Fruit fly (Drosophila melanogaster) whole organism, embryonic: ENCODE results near the gene CG14966.

Experiments used
- CG10462 ChIP-seq: fragments of 200-800 bp; sonication (Bioruptor generic); optimal IDR thresholded peaks from 2 replicates; lab custom pipeline; 2016; ENCODE audit warnings: missing biosample characterization, missing genetic modification characterization
- CG10565 ChIP-seq: fragments of 200-800 bp; sonication (Bioruptor generic); optimal IDR thresholded peaks from 3 replicates; lab custom pipeline; 2016; ENCODE audit warnings: missing biosample characterization, mild to moderate bottlenecking, missing genetic modification characterization
- CG12299 ChIP-seq: fragments of 200-800 bp; sonication (Bioruptor generic); optimal IDR thresholded peaks from 2 replicates; lab custom pipeline; 2018; ENCODE audit warnings: missing biosample characterization, mild to moderate bottlenecking, missing genetic modification characterization
- CG1233 ChIP-seq: fragments of 200-800 bp; sonication (Bioruptor generic); optimal IDR thresholded peaks from 4 replicates; lab custom pipeline; 2018; ENCODE audit warnings: missing biosample characterization, mild to moderate bottlenecking, missing genetic modification characterization
- CG12391 ChIP-seq: fragments of 200-800 bp; sonication (Bioruptor generic); optimal IDR thresholded peaks from 3 replicates; lab custom pipeline; 2018; ENCODE audit warnings: missing biosample characterization, mild to moderate bottlenecking, missing genetic modification characterization, moderate library complexity
- CG14860 ChIP-seq: fragments of 200-800 bp; sonication (Bioruptor generic); IDR thresholded peaks from 3 replicates; pipeline ENCODE4 v1.3.6; 2022; ENCODE audit warnings: missing biosample characterization, missing genetic modification characterization; ENCODE audit not compliant: partially characterized antibody
- CG15696 ChIP-seq: fragments of 200-800 bp; sonication (Bioruptor generic); optimal IDR thresholded peaks from 2 replicates; lab custom pipeline; 2019; ENCODE audit warnings: missing biosample characterization, mild to moderate bottlenecking, missing genetic modification characterization, moderate library complexity
- CG16863 ChIP-seq: fragments of 200-800 bp; sonication (Bioruptor generic); optimal IDR thresholded peaks from 3 replicates; lab custom pipeline; 2016; ENCODE audit warnings: missing biosample characterization, missing genetic modification characterization
- CG17829 ChIP-seq: fragments of 200-800 bp; optimal IDR thresholded peaks from 2 replicates; lab custom pipeline; 2019; ENCODE audit warnings: missing biosample characterization, mild to moderate bottlenecking, missing genetic modification characterization, moderate library complexity
- CG2202 ChIP-seq: fragments of 200-800 bp; sonication (Bioruptor generic); optimal IDR thresholded peaks from 2 replicates; lab custom pipeline; 2018; ENCODE audit warnings: missing biosample characterization, mild to moderate bottlenecking, missing genetic modification characterization
- CG2889 ChIP-seq: fragments of 200-800 bp; sonication (Bioruptor generic); IDR thresholded peaks from 3 replicates; pipeline ENCODE4 v1.3.6; 2022; ENCODE audit warnings: missing biosample characterization, missing genetic modification characterization
- CG31441 ChIP-seq: fragments of 200-800 bp; sonication (Bioruptor generic); IDR thresholded peaks from 2 replicates; pipeline ENCODE4 v1.3.6; 2022; ENCODE audit warnings: missing biosample characterization, missing genetic modification characterization
- CG34376 ChIP-seq: fragments of 200-800 bp; sonication (Bioruptor generic); optimal IDR thresholded peaks from 2 replicates; lab custom pipeline; 2018; ENCODE audit warnings: missing biosample characterization, mild to moderate bottlenecking, missing genetic modification characterization
- CG3995 ChIP-seq: fragments of 200-800 bp; sonication (Bioruptor generic); optimal IDR thresholded peaks from 3 replicates; lab custom pipeline; 2016; ENCODE audit warnings: missing biosample characterization, missing genetic modification characterization
- CG42726 ChIP-seq: fragments of 200-800 bp; sonication (Bioruptor generic); IDR thresholded peaks from 2 replicates; pipeline ENCODE4 v1.3.6; 2022; ENCODE audit warnings: missing biosample characterization, missing genetic modification characterization; ENCODE audit not compliant: partially characterized antibody
- CG4424 ChIP-seq: fragments of 200-800 bp; sonication (Bioruptor generic); optimal IDR thresholded peaks from 3 replicates; lab custom pipeline; 2016; ENCODE audit warnings: missing biosample characterization, missing genetic modification characterization
- CG6272 ChIP-seq: fragments of 200-800 bp; sonication (Bioruptor generic); IDR thresholded peaks from 2 replicates; pipeline ENCODE4 v1.3.6; 2022; ENCODE audit warnings: missing biosample characterization, missing genetic modification characterization
- CG6791 ChIP-seq: fragments of 200-800 bp; sonication (Bioruptor generic); IDR thresholded peaks from 3 replicates; pipeline ENCODE4 v1.3.6; 2022; ENCODE audit warnings: missing biosample characterization, missing genetic modification characterization; ENCODE audit not compliant: partially characterized antibody
- CG7839 ChIP-seq: fragments of 200-800 bp; sonication (Bioruptor generic); optimal IDR thresholded peaks from 3 replicates; lab custom pipeline; 2018; ENCODE audit warnings: missing biosample characterization, mild to moderate bottlenecking, missing genetic modification characterization, moderate library complexity
- CG8290 ChIP-seq, 3 experiments: fragments of 200-800 bp; sonication (Bioruptor generic); optimal IDR thresholded peaks; 2 replicates each; lab custom pipeline; 2016 to 2019; ENCODE audit warnings: missing biosample characterization in 3 of 3, missing genetic modification characterization in 3 of 3, mild to moderate bottlenecking in 2 of 3, moderate library complexity in 1 of 3
- CG8388 ChIP-seq: fragments of 200-800 bp; sonication (Bioruptor generic); optimal IDR thresholded peaks from 2 replicates; lab custom pipeline; 2019; ENCODE audit warnings: missing biosample characterization, mild to moderate bottlenecking, missing genetic modification characterization, moderate library complexity
- CG9215 ChIP-seq: fragments of 200-800 bp; sonication (Bioruptor generic); IDR thresholded peaks from 2 replicates; pipeline ENCODE4 v1.3.6; 2022; ENCODE audit warnings: missing biosample characterization, missing genetic modification characterization
- CG9437 ChIP-seq: fragments of 200-800 bp; sonication (Bioruptor generic); optimal IDR thresholded peaks from 2 replicates; lab custom pipeline; 2018; ENCODE audit warnings: missing biosample characterization, mild to moderate bottlenecking, missing genetic modification characterization
- CG9727 ChIP-seq: fragments of 200-800 bp; sonication (Bioruptor generic); optimal IDR thresholded peaks from 3 replicates; lab custom pipeline; 2017; ENCODE audit warnings: missing biosample characterization, mild to moderate bottlenecking, missing genetic modification characterization
- CoRest ChIP-seq: fragments of 200-800 bp; sonication (Bioruptor generic); optimal IDR thresholded peaks from 3 replicates; lab custom pipeline; 2018; ENCODE audit warnings: missing biosample characterization, mild to moderate bottlenecking, missing genetic modification characterization, moderate library complexity
- Dfd ChIP-seq, 2 experiments: fragments of >200 bp; optimal IDR thresholded peaks; 2 replicates each; lab custom pipeline; 2017; ENCODE audit warnings: missing biosample characterization in 2 of 2, missing genetic modification characterization in 2 of 2
- Dip2 ChIP-seq: fragments of 200-800 bp; sonication (Bioruptor generic); IDR thresholded peaks from 2 replicates; pipeline ENCODE4 v1.3.6; 2022; ENCODE audit warnings: missing biosample characterization, missing genetic modification characterization
- Dll ChIP-seq: fragments of 200-800 bp; sonication (Bioruptor generic); IDR thresholded peaks from 4 replicates; pipeline ENCODE4 v1.3.6; 2022; ENCODE audit warnings: missing biosample characterization, missing genetic modification characterization; ENCODE audit not compliant: partially characterized antibody
- ERR ChIP-seq: fragments of 200-800 bp; sonication (Bioruptor generic); optimal IDR thresholded peaks from 2 replicates; lab custom pipeline; 2016; ENCODE audit warnings: missing biosample characterization, missing genetic modification characterization
- Fer3 ChIP-seq: fragments of 200-800 bp; sonication (Bioruptor generic); optimal IDR thresholded peaks from 2 replicates; lab custom pipeline; 2018; ENCODE audit warnings: missing biosample characterization, mild to moderate bottlenecking, missing genetic modification characterization, moderate library complexity
- HLH54F ChIP-seq: fragments of 200-800 bp; sonication (Bioruptor generic); optimal IDR thresholded peaks from 3 replicates; lab custom pipeline; 2016; ENCODE audit warnings: missing biosample characterization, missing genetic modification characterization
- MBD-R2 ChIP-seq: fragments of 200-800 bp; sonication (Bioruptor generic); IDR thresholded peaks from 2 replicates; pipeline ENCODE4 v1.3.6; 2022; ENCODE audit warnings: missing biosample characterization, missing genetic modification characterization
- Opbp ChIP-seq: fragments of 200-800 bp; sonication (Bioruptor generic); IDR thresholded peaks from 3 replicates; pipeline ENCODE4 v1.3.6; 2022; ENCODE audit warnings: missing biosample characterization, missing genetic modification characterization; ENCODE audit not compliant: partially characterized antibody
- ash1 ChIP-seq: fragments of 200-800 bp; sonication (Bioruptor generic); optimal IDR thresholded peaks from 2 replicates; lab custom pipeline; 2018; ENCODE audit warnings: missing biosample characterization, mild to moderate bottlenecking, missing genetic modification characterization
- bcd ChIP-seq: fragments of 200-800 bp; sonication (Bioruptor generic); optimal IDR thresholded peaks from 2 replicates; lab custom pipeline; 2017; ENCODE audit warnings: missing biosample characterization, mild to moderate bottlenecking, missing genetic modification characterization
- cas ChIP-seq: fragments of 200-800 bp; sonication (Bioruptor generic); IDR thresholded peaks from 2 replicates; pipeline ENCODE4 v1.3.6; 2022; ENCODE audit warnings: missing biosample characterization, missing genetic modification characterization
- dmrt11E ChIP-seq: fragments of 200-800 bp; sonication (Bioruptor generic); optimal IDR thresholded peaks from 3 replicates; lab custom pipeline; 2018; ENCODE audit warnings: missing biosample characterization, mild to moderate bottlenecking, missing genetic modification characterization, moderate library complexity
- esg ChIP-seq: fragments of 200-800 bp; sonication (Bioruptor generic); conservative IDR thresholded peaks from 2 replicates; pipeline ENCODE4 v1.3.6; 2022; ENCODE audit warnings: missing biosample characterization, missing genetic modification characterization
- eve ChIP-seq, 2 experiments: fragments of >200 bp; optimal IDR thresholded peaks; 2 replicates each; lab custom pipeline; 2017; ENCODE audit warnings: missing biosample characterization in 2 of 2, missing genetic modification characterization in 2 of 2
- kay ChIP-seq: fragments of 200-800 bp; sonication (Bioruptor generic); optimal IDR thresholded peaks from 2 replicates; lab custom pipeline; 2016; ENCODE audit warnings: missing biosample characterization, missing genetic modification characterization
- luna ChIP-seq: fragments of 200-800 bp; sonication (Bioruptor generic); optimal IDR thresholded peaks from 2 replicates; lab custom pipeline; 2016; ENCODE audit warnings: missing biosample characterization, missing genetic modification characterization
- org-1 ChIP-seq: fragments of 200-800 bp; sonication (Bioruptor generic); optimal IDR thresholded peaks from 2 replicates; lab custom pipeline; 2017; ENCODE audit warnings: missing biosample characterization, missing genetic modification characterization
- pan ChIP-seq, 4 experiments: fragments of >200 bp in 3 of 4; fragments of 200-800 bp in 1 of 4; sonication (Bioruptor generic) in 1 of 4; optimal IDR thresholded peaks in 3 of 4; IDR thresholded peaks in 1 of 4; 2 replicates each; pipeline versions ENCODE4 v1.3.6 to Lab custom; 2017 to 2022; ENCODE audit warnings: missing biosample characterization in 2 of 4, missing genetic modification characterization in 2 of 4, mixed read lengths in 1 of 4
- prd ChIP-seq, 3 experiments: fragments of >200 bp in 2 of 3; fragments of 200-800 bp in 1 of 3; sonication (Bioruptor generic) in 1 of 3; optimal IDR thresholded peaks in 2 of 3; IDR thresholded peaks in 1 of 3; 2 replicates in 2 of 3; 3 replicates in 1 of 3; pipeline versions ENCODE4 v1.3.6 to Lab custom; 2017 to 2022; ENCODE audit warnings: missing biosample characterization in 1 of 3, missing genetic modification characterization in 1 of 3
- tio ChIP-seq: fragments of 200-800 bp; sonication (Bioruptor generic); optimal IDR thresholded peaks from 2 replicates; lab custom pipeline; 2017; ENCODE audit warnings: missing biosample characterization, missing genetic modification characterization, inconsistent platforms
- zen ChIP-seq: fragments of 200-800 bp; sonication (Bioruptor generic); optimal IDR thresholded peaks from 3 replicates; lab custom pipeline; 2018; ENCODE audit warnings: missing biosample characterization, mild to moderate bottlenecking, missing genetic modification characterization, moderate library complexity
- zfh1 ChIP-seq: fragments of 200-800 bp; sonication (Bioruptor generic); IDR thresholded peaks from 3 replicates; pipeline ENCODE4 v1.3.6; 2022; ENCODE audit warnings: missing biosample characterization, missing genetic modification characterization

Gene CG14966

DNA sequence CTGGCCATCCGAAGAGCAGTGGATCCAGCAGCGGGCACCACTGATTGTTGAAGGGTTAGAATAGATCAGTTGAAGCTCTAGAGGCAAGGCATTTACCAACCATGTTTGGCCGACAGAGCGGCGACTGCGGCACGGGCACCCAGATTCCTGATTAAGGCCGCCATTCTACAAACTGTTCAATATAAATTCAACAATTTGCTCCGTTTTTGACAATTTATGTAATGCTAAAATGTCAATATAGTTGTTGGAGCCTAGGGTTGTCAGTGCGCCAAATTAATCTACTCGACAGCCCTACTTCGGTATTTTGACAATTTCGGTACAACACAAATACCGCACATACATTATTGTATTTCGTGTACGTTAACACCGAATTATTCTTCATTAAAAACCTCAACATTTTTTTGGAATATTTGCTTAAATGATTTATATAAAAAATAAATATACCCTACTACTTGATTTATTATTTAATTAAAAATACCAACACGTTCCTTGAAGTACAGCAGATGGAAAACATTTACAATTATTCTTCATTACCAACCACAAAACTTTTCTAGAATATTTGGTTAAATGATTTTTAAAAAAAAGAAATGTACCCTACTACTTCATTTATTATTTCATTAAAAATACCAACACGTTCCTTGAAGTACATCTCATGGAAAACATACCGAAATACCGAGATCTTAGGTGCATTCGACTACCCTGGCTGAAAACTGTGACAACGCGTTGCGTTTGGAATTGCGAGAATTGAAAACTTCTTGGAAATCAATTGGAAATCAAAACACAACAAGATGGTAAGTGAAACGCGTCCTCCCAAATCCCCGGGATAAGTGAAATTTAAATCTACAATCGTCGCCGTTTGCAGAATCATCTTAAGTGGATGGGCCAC, 37.9 kb downstream of the CG14966 start, which contains the start of the genes ND-30 and CG15812 (continued):
- TF ChIP-seq CG9215 (no peak), CG34376 (GFP tag; lab: Kevin White, UChicago) (no peak), CG2889 (no peak), CG3995 (GFP tag; lab: Kevin White, UChicago) (peak; percentile 95), CG6272 (GFP tag; lab: Robert Waterston, UW) (no peak), ash1 (GFP tag; lab: Kevin White, UChicago) (no peak), dmrt11E (tag; lab: Kevin White, UChicago) (peak; percentile 40), CG14860 (GFP tag; lab: Robert Waterston, UW) (no peak), ERR (GFP tag; lab: Kevin White, UChicago) (no peak), CG31441 (no peak), CG6791 (GFP tag; lab: Robert Waterston, UW) (no peak), CG16863 (GFP tag; lab: Kevin White, UChicago) (no peak), CG9727 (peak; percentile 4), prd (optimal IDR thresholded peaks at IDR 0.05; lab: Kevin White, UChicago) (no peak), prd (GFP tag; IDR thresholded peaks at IDR 0.05; lab: Robert Waterston, UW) (0 out of 3 replicates have a peak, but pooled peaks have one; percentile 12), CG8388 (GFP tag; lab: Kevin White, UChicago) (no peak), CG12299 (tag; lab: Kevin White, UChicago) (no peak), CG10462 (GFP tag; lab: Kevin White, UChicago) (no peak), CG9437 (GFP tag; lab: Kevin White, UChicago) (peak; percentile 34), CoRest (no peak), Dll (GFP tag; lab: Robert Waterston, UW) (0 out of 4 replicates have a peak, but pooled peaks have one; percentile 14), CG4424 (GFP tag; lab: Kevin White, UChicago) (no peak), zen (tag; lab: Kevin White, UChicago) (no peak), Dfd (GFP tag; optimal IDR thresholded peaks at IDR 0.05; lab: Kevin White, UChicago) (no peak), HLH54F (GFP tag; lab: Kevin White, UChicago) (no peak), CG10565 (GFP tag; lab: Kevin White, UChicago) (no peak), luna (GFP tag; lab: Kevin White, UChicago) (no peak), CG12391 (tag; lab: Kevin White, UChicago) (peak; percentile 58), tio (no peak), org-1 (GFP tag; lab: Kevin White, UChicago) (no peak), CG7839 (no peak), esg (GFP tag; lab: Robert Waterston, UW) (no peak), Fer3 (tag; lab: Kevin White, UChicago) (no peak), kay (GFP tag; lab: Kevin White, UChicago) (no peak), bcd (GFP tag; lab: Kevin White, UChicago) (no peak), CG17829 (peak; percentile 46), Opbp (no peak; the same call in 2 of the 3 replicates), MBD-R2 (GFP tag; lab: Robert Waterston, UW) (peak; percentile 69), Dip2 (GFP tag; lab: Robert Waterston, UW) (no peak), CG42726 (GFP tag; lab: Robert Waterston, UW) (no peak), CG1233 (GFP tag; lab: Kevin White, UChicago) (no peak), zfh1 (GFP tag; lab: Robert Waterston, UW) (no peak), CG8290 (GFP tag; optimal IDR thresholded peaks at IDR 0.05; lab: Kevin White, UChicago) (no peak), CG8290 (tag; optimal IDR thresholded peaks at IDR 0.05; lab: Kevin White, UChicago) (no peak), eve (GFP tag; optimal IDR thresholded peaks at IDR 0.05; lab: Kevin White, UChicago) (no peak), CG2202 (tag; lab: Kevin White, UChicago) (no peak), CG15696 (tag; lab: Kevin White, UChicago) (peak; percentile 14), cas (GFP tag; lab: Robert Waterston, UW) (no peak), pan (optimal IDR thresholded peaks at IDR 0.05; lab: Kevin White, UChicago) (no peak), pan (GFP tag; optimal IDR thresholded peaks at IDR 0.05 in 1 of 2, IDR thresholded peaks at IDR 0.05 in 1 of 2) (no peak)
